Fruit fly (Drosophila melanogaster): Measurements from ENCODE around the gene CG42359.

The CG42359 gene

dm6 chr3R:19163972-19164819 is 2.1 kb upstream of the CG42359 start, which contains the start of gene sqz (continued):
- TF ChIP-seq H2.0 (GFP tag; IDR thresholded peaks at IDR 0.05) (no peak), nmo (GFP tag; optimal IDR thresholded peaks at IDR 0.05) (no peak), CG30020 (tag; optimal IDR thresholded peaks at IDR 0.05) (no peak), GATAe (GFP tag; conservative IDR thresholded peaks at IDR 0.05) (no peak), CG12769 (tag; optimal IDR thresholded peaks at IDR 0.05) (peak; percentile 59), gcm2 (GFP tag; optimal IDR thresholded peaks at IDR 0.05) (no peak), CG6854 (GFP tag; optimal IDR thresholded peaks at IDR 0.05) (peak; percentile 61), hbn (GFP tag; IDR thresholded peaks at IDR 0.05; ENCODE audit: partially characterized antibody) (peak; percentile 45; the same call in 1 of the 2 replicates), Blimp-1 (GFP tag; optimal IDR thresholded peaks at IDR 0.05) (no peak), CG32767 (GFP tag; IDR thresholded peaks at IDR 0.05) (peak; percentile 60; the same call in 1 of the 2 replicates), trem (tag; optimal IDR thresholded peaks at IDR 0.05) (peak; percentile 21), CG3281 (GFP tag; optimal IDR thresholded peaks at IDR 0.05) (peak; percentile 36), B-H1 (GFP tag; IDR thresholded peaks at IDR 0.05) (no peak; the same call in 2 of the 3 replicates), Rx (GFP tag; IDR thresholded peaks at IDR 0.05) (no peak), rib (GFP tag; IDR thresholded peaks at IDR 0.05) (peak; percentile 35; the same call in 1 of the 2 replicates), Scr (GFP tag; IDR thresholded peaks at IDR 0.05; ENCODE audit: partially characterized antibody) (peak; percentile 38), CG17186 (GFP tag; optimal IDR thresholded peaks at IDR 0.05) (no peak), CG14014 (GFP tag; IDR thresholded peaks at IDR 0.05) (peak; percentile 5; the same call in 1 of the 2 replicates), CG18599 (GFP tag; optimal IDR thresholded peaks at IDR 0.05) (peak; percentile 25), CG11247 (GFP tag; IDR thresholded peaks at IDR 0.05) (no peak), CG34422 (GFP tag; IDR thresholded peaks at IDR 0.05) (peak; percentile 62; the same call in 1 of the 3 replicates), CG17568 (GFP tag; optimal IDR thresholded peaks at IDR 0.05) (peak; percentile 46), CG31365 (tag; optimal IDR thresholded peaks at IDR 0.05) (no peak), CoRest (tag; optimal IDR thresholded peaks at IDR 0.05) (no peak), Neu2 (GFP tag; optimal IDR thresholded peaks at IDR 0.05; ENCODE audit: borderline replicate concordance) (no peak), Bteb2 (GFP tag; optimal IDR thresholded peaks at IDR 0.05) (no peak), br (optimal IDR thresholded peaks at IDR 0.05) (no peak), CG8089 (GFP tag; optimal IDR thresholded peaks at IDR 0.05) (no peak), Dfd (GFP tag; optimal IDR thresholded peaks at IDR 0.05) (no peak), dmrt99B (tag; optimal IDR thresholded peaks at IDR 0.05) (no peak), Chrac-16 (GFP tag; optimal IDR thresholded peaks at IDR 0.05) (no peak), zf30C (GFP tag; optimal IDR thresholded peaks at IDR 0.05) (no peak), dan (GFP tag; IDR thresholded peaks at IDR 0.05) (no peak), Elba2 (GFP tag; optimal IDR thresholded peaks at IDR 0.05) (no peak), tgo (GFP tag; IDR thresholded peaks at IDR 0.05) (no peak), CG8944 (GFP tag; optimal IDR thresholded peaks at IDR 0.05) (no peak), CG8388 (GFP tag; optimal IDR thresholded peaks at IDR 0.05) (no peak), bcd (GFP tag; optimal IDR thresholded peaks at IDR 0.05) (no peak), CTCF (GFP tag; optimal IDR thresholded peaks at IDR 0.05) (no peak), Mes4 (GFP tag; optimal IDR thresholded peaks at IDR 0.05) (no peak), usp (GFP tag; optimal IDR thresholded peaks at IDR 0.05) (no peak), CG12155 (GFP tag; optimal IDR thresholded peaks at IDR 0.05) (no peak), Hr3 (GFP tag; optimal IDR thresholded peaks at IDR 0.05) (no peak), pan (optimal IDR thresholded peaks at IDR 0.05) (no peak), pan (GFP tag; optimal IDR thresholded peaks at IDR 0.05 in 1 of 2, IDR thresholded peaks at IDR 0.05 in 1 of 2) (no peak), lbe (GFP tag; optimal IDR thresholded peaks at IDR 0.05) (peak; percentile 69), nerfin-2 (GFP tag; IDR thresholded peaks at IDR 0.05; ENCODE audit: partially characterized antibody) (no peak), da (GFP tag; optimal IDR thresholded peaks at IDR 0.05) (no peak), Sox102F (GFP tag; optimal IDR thresholded peaks at IDR 0.05) (no peak), oc (tag; optimal IDR thresholded peaks at IDR 0.05) (peak; percentile 11)
